Fruit fly (Drosophila melanogaster): ENCODE results near the gene CG45263.
A peak's percentile ranks its signal among the peaks of the same experiment; 100 is the strongest.

CG45263 gene

DNA sequence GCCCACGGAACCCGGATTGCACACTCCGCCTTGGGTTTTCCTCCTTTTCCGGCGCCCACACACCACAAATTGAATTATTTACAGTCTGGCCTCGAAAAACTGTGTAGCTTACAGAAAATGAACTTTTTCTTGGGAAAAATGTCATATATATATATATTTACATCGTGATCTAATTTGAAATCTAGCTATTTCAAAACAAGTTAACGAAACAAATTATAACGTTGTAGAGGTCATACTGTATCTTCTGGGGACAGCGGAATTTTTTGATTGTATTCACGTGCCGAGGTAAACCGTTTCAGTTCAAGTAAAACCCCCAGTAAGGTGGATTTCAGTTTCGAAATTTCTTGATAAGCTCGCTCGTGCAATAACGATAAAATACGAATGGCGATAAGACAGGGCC, 123.0 kb downstream of the CG45263 start (continued):
- TF ChIP-seq CG8290 (GFP tag; optimal IDR thresholded peaks at IDR 0.05), result no peak
- peak in 1 of 2 experiments; percentile 42 for TF ChIP-seq CG8290 (tag; optimal IDR thresholded peaks at IDR 0.05)
- TF ChIP-seq ems (GFP tag; optimal IDR thresholded peaks at IDR 0.05), result peak; percentile 38
- TF ChIP-seq z (GFP tag; IDR thresholded peaks at IDR 0.05), result no peak
- TF ChIP-seq CG9609 (GFP tag; optimal IDR thresholded peaks at IDR 0.05), result no peak
- peak; percentile 73 for TF ChIP-seq sug (tag; optimal IDR thresholded peaks at IDR 0.05)
- peak; percentile 73 for TF ChIP-seq CG32532 (GFP tag; IDR thresholded peaks at IDR 0.05)
- TF ChIP-seq CG1647 (GFP tag; optimal IDR thresholded peaks at IDR 0.05), result peak; percentile 1
- TF ChIP-seq CG7271 (tag; optimal IDR thresholded peaks at IDR 0.05), result no peak
- peak; percentile 54 for TF ChIP-seq CG11504 (tag; optimal IDR thresholded peaks at IDR 0.05)
- TF ChIP-seq CG32772 (GFP tag; IDR thresholded peaks at IDR 0.05), result peak; percentile 64
- peak; percentile 23 for TF ChIP-seq CG12219 (GFP tag; optimal IDR thresholded peaks at IDR 0.05)
- TF ChIP-seq hth (optimal IDR thresholded peaks at IDR 0.05), result no peak
- no peak for TF ChIP-seq CG12104 (GFP tag; optimal IDR thresholded peaks at IDR 0.05)
- no peak for TF ChIP-seq Bdp1 (GFP tag; optimal IDR thresholded peaks at IDR 0.05)
- no peak for TF ChIP-seq Dp (GFP tag; optimal IDR thresholded peaks at IDR 0.05)
- TF ChIP-seq odd (GFP tag; optimal IDR thresholded peaks at IDR 0.05), result no peak
- TF ChIP-seq toy (GFP tag; IDR thresholded peaks at IDR 0.05), result no peak
- no peak for TF ChIP-seq CG13624 (GFP tag; optimal IDR thresholded peaks at IDR 0.05)
- TF ChIP-seq corto (GFP tag; optimal IDR thresholded peaks at IDR 0.05), result no peak
- no peak for TF ChIP-seq CG30431 (GFP tag; optimal IDR thresholded peaks at IDR 0.05)
- TF ChIP-seq CG8089 (GFP tag; optimal IDR thresholded peaks at IDR 0.05), result no peak
- no peak for TF ChIP-seq Bgb (GFP tag; IDR thresholded peaks at IDR 0.05; ENCODE audit: partially characterized antibody)
- peak; percentile 65; the same call in 1 of the 3 replicates for TF ChIP-seq CG11695 (GFP tag; IDR thresholded peaks at IDR 0.05)
- peak; percentile 7 for TF ChIP-seq CG10979 (tag; optimal IDR thresholded peaks at IDR 0.05)
- TF ChIP-seq sc (optimal IDR thresholded peaks at IDR 0.05), result no peak
- no peak for TF ChIP-seq sc (GFP tag; optimal IDR thresholded peaks at IDR 0.05)
- no peak for TF ChIP-seq p53 (GFP tag; optimal IDR thresholded peaks at IDR 0.05)
- TF ChIP-seq MBD-R2 (GFP tag; IDR thresholded peaks at IDR 0.05), result no peak; the same call in 1 of the 2 replicates
- no peak for TF ChIP-seq CG4707 (GFP tag; optimal IDR thresholded peaks at IDR 0.05)
- TF ChIP-seq Sry-β (GFP tag; optimal IDR thresholded peaks at IDR 0.05), result no peak
- peak; percentile 31; the same call in 1 of the 2 replicates for TF ChIP-seq ssp (GFP tag; IDR thresholded peaks at IDR 0.05)
- TF ChIP-seq CG12942 (GFP tag; optimal IDR thresholded peaks at IDR 0.05), result no peak
- no peak for TF ChIP-seq repo (GFP tag; optimal IDR thresholded peaks at IDR 0.05)
- no peak for TF ChIP-seq ash1 (GFP tag; optimal IDR thresholded peaks at IDR 0.05)
- TF ChIP-seq Abd-B (GFP tag; optimal IDR thresholded peaks at IDR 0.05), result no peak
- TF ChIP-seq C15 (GFP tag; IDR thresholded peaks at IDR 0.05), result no peak
- TF ChIP-seq CG16815 (GFP tag; optimal IDR thresholded peaks at IDR 0.05), result no peak
- no peak for TF ChIP-seq klu (GFP tag; IDR thresholded peaks at IDR 0.05)
- TF ChIP-seq sima (GFP tag; optimal IDR thresholded peaks at IDR 0.05), result no peak
- TF ChIP-seq CG10543 (GFP tag; optimal IDR thresholded peaks at IDR 0.05), result peak; percentile 1
- TF ChIP-seq sna (GFP tag; IDR thresholded peaks at IDR 0.05; ENCODE audit: partially characterized antibody), result no peak
- no peak for TF ChIP-seq chm (GFP tag; IDR thresholded peaks at IDR 0.05)
- TF ChIP-seq ftz-f1 (GFP tag; optimal IDR thresholded peaks at IDR 0.05), result peak; percentile 1
- no peak for TF ChIP-seq CG4617 (GFP tag; optimal IDR thresholded peaks at IDR 0.05; ENCODE audit: borderline replicate concordance)
- peak; percentile 78 for TF ChIP-seq CG10366 (GFP tag; IDR thresholded peaks at IDR 0.05)
- no peak for TF ChIP-seq Dip3 (GFP tag; optimal IDR thresholded peaks at IDR 0.05)
- no peak for TF ChIP-seq CG17912 (GFP tag; optimal IDR thresholded peaks at IDR 0.05)
- TF ChIP-seq CG14965 (GFP tag; optimal IDR thresholded peaks at IDR 0.05; ENCODE audit: borderline replicate concordance), result no peak
- TF ChIP-seq Camta (GFP tag; optimal IDR thresholded peaks at IDR 0.05), result no peak
- TF ChIP-seq bowl (GFP tag; IDR thresholded peaks at IDR 0.05), result no peak
- TF ChIP-seq Xrp1 (GFP tag; IDR thresholded peaks at IDR 0.05), result peak; percentile 65
- peak; percentile 40; the same call in 1 of the 2 replicates for TF ChIP-seq ap (GFP tag; IDR thresholded peaks at IDR 0.05)

All from whole organism, embryonic.